Fruit fly (Drosophila melanogaster): ENCODE results near the gene kin17.

Gene kin17

dm6 chr3L:20349333-20349924 lies 7.2 kb upstream of the kin17 start:
- no peak for TF ChIP-seq psq (optimal IDR thresholded peaks at IDR 0.05)
- no peak for TF ChIP-seq Sin3A (optimal IDR thresholded peaks at IDR 0.05)
- no peak for TF ChIP-seq insv (optimal IDR thresholded peaks at IDR 0.05)
- TF ChIP-seq Myc (optimal IDR thresholded peaks at IDR 0.05), result no peak
- TF ChIP-seq ttk (optimal IDR thresholded peaks at IDR 0.05), result no peak
- no peak for TF ChIP-seq h (optimal IDR thresholded peaks at IDR 0.05)

- TF ChIP-seq h (optimal IDR thresholded peaks at IDR 0.05) (no peak), ttk (optimal IDR thresholded peaks at IDR 0.05) (no peak), insv (optimal IDR thresholded peaks at IDR 0.05) (no peak), Sin3A (optimal IDR thresholded peaks at IDR 0.05) (no peak), Myc (optimal IDR thresholded peaks at IDR 0.05) (no peak), psq (optimal IDR thresholded peaks at IDR 0.05) (no peak)
These were observed 3.5 kb upstream of the kin17 start, which contains the start of gene CG5618 for dm6 chr3L:20353149-20353548. CG5618 (plus strand) TSS chr3L:20353449.

DNA sequence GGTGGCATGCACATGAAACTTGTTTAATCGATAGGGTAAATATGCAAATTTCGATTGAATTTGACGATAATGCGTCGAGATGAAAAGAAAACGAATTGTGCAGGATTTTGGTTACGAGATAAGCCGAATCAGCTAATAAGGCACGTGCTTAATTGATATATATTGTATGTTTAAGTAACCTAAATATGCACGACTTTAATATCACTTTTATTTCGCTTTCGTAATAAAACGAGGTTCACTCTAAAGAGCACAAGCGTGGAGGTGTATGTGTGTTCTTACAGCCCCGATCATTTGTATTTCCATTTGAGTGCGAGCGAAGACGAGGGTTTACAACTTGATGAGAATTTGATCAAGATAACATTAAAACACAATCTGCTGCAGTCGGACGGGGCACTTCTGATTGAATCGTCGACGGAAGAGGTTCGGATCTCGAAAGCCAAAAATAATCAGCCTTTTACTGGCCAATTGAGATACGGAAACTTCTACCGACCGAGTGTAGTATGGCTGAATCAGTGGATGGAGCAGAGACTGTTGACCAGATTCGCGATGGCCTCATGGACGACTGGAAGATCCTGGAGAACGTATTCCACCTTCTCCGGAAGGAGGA lies 2.8 kb upstream of the kin17 start:
- TF ChIP-seq psq (optimal IDR thresholded peaks at IDR 0.05) (no peak), h (optimal IDR thresholded peaks at IDR 0.05) (no peak), Myc (optimal IDR thresholded peaks at IDR 0.05) (no peak), insv (optimal IDR thresholded peaks at IDR 0.05) (no peak), ttk (optimal IDR thresholded peaks at IDR 0.05) (no peak), Sin3A (optimal IDR thresholded peaks at IDR 0.05) (no peak)

- no peak for TF ChIP-seq h (optimal IDR thresholded peaks at IDR 0.05)
- TF ChIP-seq Sin3A (optimal IDR thresholded peaks at IDR 0.05), result no peak
- no peak for TF ChIP-seq Myc (optimal IDR thresholded peaks at IDR 0.05)
- TF ChIP-seq insv (optimal IDR thresholded peaks at IDR 0.05), result no peak
- no peak for TF ChIP-seq ttk (optimal IDR thresholded peaks at IDR 0.05)
- no peak for TF ChIP-seq psq (optimal IDR thresholded peaks at IDR 0.05)
These were observed 2.2 kb upstream of the kin17 start for dm6 chr3L:20354363-20354762.

dm6 chr3L:20354872-20355271 lies 1.7 kb upstream of the kin17 start:
- no peak for TF ChIP-seq ttk (optimal IDR thresholded peaks at IDR 0.05)
- TF ChIP-seq insv (optimal IDR thresholded peaks at IDR 0.05), result no peak
- TF ChIP-seq h (optimal IDR thresholded peaks at IDR 0.05), result no peak
- TF ChIP-seq Myc (optimal IDR thresholded peaks at IDR 0.05), result no peak
- no peak for TF ChIP-seq psq (optimal IDR thresholded peaks at IDR 0.05)
- TF ChIP-seq Sin3A (optimal IDR thresholded peaks at IDR 0.05), result no peak

DNA sequence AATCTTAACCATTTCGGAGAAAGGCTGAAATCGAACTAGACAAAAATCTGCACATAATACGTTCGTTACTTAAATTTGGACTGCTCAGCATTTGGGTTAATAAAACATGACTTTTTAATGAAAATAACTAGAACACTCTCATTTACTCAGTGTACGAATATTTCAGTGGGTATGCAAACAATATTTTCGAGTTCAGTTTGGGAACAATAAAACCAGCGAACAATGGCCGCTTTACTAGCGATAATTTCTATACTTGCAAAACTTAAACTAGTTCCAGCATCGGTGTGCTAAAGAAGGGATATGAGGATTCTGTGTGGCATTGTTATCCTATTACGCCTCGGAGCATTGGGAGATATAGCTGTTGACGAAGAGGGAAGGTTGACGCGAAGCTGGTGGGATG lies 1.6 kb downstream of the kin17 start, which contains the start of gene CG5665:
TSS of gene CG5665 (plus strand) at position 301 of the 400 bp plus-strand sequence.
- TF ChIP-seq insv (optimal IDR thresholded peaks at IDR 0.05) (no peak), ttk (optimal IDR thresholded peaks at IDR 0.05) (no peak), h (optimal IDR thresholded peaks at IDR 0.05) (no peak), psq (optimal IDR thresholded peaks at IDR 0.05) (no peak), Myc (optimal IDR thresholded peaks at IDR 0.05) (no peak), Sin3A (optimal IDR thresholded peaks at IDR 0.05) (no peak)

DNA sequence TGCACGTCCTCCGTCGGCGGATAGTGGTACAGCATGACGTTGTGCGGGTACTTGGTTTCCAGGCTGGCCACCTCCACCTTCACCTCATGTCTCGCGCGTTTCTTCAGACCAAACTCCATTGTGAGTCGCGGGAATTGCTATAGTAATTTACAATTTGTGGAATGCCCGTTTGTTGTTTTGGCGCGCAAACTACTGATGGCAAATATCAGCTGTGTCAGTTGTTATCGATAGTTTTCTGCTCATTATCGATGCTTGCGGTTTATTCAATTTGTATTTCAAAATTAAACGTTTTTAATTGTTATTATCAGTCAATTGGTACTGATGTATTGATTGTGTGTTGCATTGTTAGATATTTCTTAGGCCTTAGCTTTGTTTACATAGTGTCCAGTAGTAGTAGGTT lies 4.8 kb downstream of the kin17 start, which contains the start of gene Prim2:
TSS of gene Prim2 (minus strand) at position 197 of the 400 bp plus-strand sequence.
- TF ChIP-seq psq (optimal IDR thresholded peaks at IDR 0.05), result no peak
- TF ChIP-seq Sin3A (optimal IDR thresholded peaks at IDR 0.05), result no peak
- no peak for TF ChIP-seq h (optimal IDR thresholded peaks at IDR 0.05)

- no peak for TF ChIP-seq ttk (optimal IDR thresholded peaks at IDR 0.05)
- no peak for TF ChIP-seq Sin3A (optimal IDR thresholded peaks at IDR 0.05)
- TF ChIP-seq psq (optimal IDR thresholded peaks at IDR 0.05), result no peak
- no peak for TF ChIP-seq insv (optimal IDR thresholded peaks at IDR 0.05)
- TF ChIP-seq h (optimal IDR thresholded peaks at IDR 0.05), result no peak
- TF ChIP-seq Myc (optimal IDR thresholded peaks at IDR 0.05), result no peak
These were observed 9.5 kb downstream of the kin17 start for dm6 chr3L:20366074-20366473.

DNA sequence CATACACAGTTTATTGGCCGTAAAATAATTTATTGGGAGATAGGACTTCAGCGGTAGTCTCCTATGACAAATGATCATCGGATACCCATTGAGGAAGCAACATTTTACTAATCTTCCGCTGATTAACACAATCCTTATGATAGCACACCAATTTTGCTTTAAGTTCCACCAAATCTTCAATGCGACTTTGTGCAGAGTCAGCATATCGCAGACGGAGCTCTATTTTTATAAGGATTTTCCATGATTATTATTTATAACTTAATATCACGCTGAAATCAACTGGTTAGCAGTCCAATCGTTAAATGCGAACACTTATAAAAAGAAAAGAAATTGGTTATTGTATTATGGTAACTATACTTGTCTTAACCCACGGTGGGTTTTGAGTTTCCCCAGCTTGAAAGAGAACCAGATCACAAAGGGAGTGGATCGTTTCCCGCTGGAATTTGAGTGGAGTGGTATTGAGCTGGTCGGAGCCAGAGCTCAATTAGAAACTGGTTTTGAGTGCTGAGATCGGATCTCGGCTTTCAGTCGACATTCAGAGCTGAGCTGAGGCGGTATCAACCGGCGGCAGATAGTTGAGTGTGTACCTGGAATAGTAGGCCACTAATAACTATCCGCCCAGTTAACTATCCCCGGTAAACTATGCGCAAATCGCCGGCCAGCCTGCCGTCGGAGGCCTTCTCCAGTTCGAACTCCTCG lies 10.2 kb downstream of the kin17 start, which contains the start of the genes Toll-9 and in:
TSS of gene Toll-9 (minus strand) at position 51 of the 699 bp plus-strand sequence.
TSS of gene in (plus strand) at position 525 of the 699 bp plus-strand sequence.
- TF ChIP-seq insv (optimal IDR thresholded peaks at IDR 0.05), result no peak
- TF ChIP-seq Sin3A (optimal IDR thresholded peaks at IDR 0.05), result no peak
- TF ChIP-seq Myc (optimal IDR thresholded peaks at IDR 0.05), result no peak
- TF ChIP-seq ttk (optimal IDR thresholded peaks at IDR 0.05), result no peak
- TF ChIP-seq h (optimal IDR thresholded peaks at IDR 0.05), result no peak
- no peak for TF ChIP-seq psq (optimal IDR thresholded peaks at IDR 0.05)

- no peak for TF ChIP-seq Myc (optimal IDR thresholded peaks at IDR 0.05)
- TF ChIP-seq h (optimal IDR thresholded peaks at IDR 0.05), result no peak
- no peak for TF ChIP-seq Sin3A (optimal IDR thresholded peaks at IDR 0.05)
- no peak for TF ChIP-seq insv (optimal IDR thresholded peaks at IDR 0.05)
- TF ChIP-seq psq (optimal IDR thresholded peaks at IDR 0.05), result no peak
- no peak for TF ChIP-seq ttk (optimal IDR thresholded peaks at IDR 0.05)
These were observed 13.4 kb downstream of the kin17 start, which contains the start of gene CG13247 for dm6 chr3L:20370013-20370412. CG13247 (plus strand) TSS chr3L:20370313.

DNA sequence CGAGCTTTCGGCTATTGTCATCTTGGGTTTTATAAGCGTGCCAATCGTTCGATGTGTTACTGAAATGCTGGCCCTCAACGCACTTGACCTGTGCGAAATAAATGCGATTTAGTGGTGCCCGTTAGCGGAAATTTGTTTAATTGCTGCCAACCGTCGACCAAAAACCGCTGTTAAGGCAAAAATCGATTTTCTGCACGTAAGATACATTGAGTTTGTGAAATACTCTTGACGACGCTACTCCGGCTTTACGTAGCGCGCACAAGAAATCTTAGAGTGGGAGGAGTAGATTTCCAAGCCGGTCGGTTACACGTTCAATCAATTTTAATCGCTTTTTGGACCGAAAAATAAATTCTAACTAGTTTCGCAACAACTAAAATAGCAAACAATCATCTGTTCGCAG lies 18.9 kb downstream of the kin17 start:
- TF ChIP-seq insv (optimal IDR thresholded peaks at IDR 0.05) (no peak), Myc (optimal IDR thresholded peaks at IDR 0.05) (no peak), h (optimal IDR thresholded peaks at IDR 0.05) (no peak), psq (optimal IDR thresholded peaks at IDR 0.05) (no peak), ttk (optimal IDR thresholded peaks at IDR 0.05) (no peak), Sin3A (optimal IDR thresholded peaks at IDR 0.05) (no peak)
